Worm (Caenorhabditis elegans): ENCODE results near the gene igeg-2.
A peak's percentile ranks its signal among the peaks of the same experiment; 100 is the strongest.

Gene igeg-2

DNA sequence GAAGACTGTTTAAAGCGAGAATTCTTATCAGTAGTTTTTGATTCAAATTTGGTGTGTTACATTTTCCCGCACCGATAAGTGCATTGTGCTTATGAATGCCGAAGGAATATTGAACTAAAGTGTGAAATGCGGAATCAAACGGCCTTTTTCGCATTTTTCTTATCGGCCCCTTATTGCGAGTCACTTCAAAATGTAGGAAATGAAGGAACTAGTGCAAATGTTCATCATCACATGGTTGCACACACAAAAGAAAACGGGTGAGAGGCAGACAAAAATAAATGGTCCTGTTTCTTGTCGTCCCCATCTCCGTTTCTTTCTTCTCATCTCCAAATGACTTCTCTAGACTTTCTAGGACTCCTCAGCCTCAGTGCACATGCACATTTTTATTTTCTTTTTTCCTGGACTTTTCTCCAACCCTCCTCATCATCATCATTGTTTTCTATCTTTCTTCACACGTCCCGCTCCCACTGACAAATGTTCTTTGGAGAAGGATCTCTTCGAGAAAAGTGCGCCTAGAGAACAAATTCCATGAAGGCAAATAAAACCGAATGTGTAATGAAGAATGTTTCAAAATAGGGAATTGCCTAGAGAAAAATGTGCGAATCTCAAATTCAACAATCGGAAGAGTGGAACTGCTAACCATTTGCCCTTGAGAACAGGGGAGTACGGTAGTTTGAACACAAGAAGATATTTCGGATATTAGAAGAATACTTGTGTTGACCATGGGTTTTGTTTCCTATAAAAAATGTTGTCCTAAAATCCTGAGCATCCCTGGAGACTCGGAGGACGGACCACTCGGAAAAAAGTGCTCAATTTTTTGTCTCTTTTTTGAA is 18.1 kb upstream of the igeg-2 start:
- TF ChIP-seq nhr-23 (tag; optimal IDR thresholded peaks at IDR 0.05) (no peak), gmeb-1 (tag; optimal IDR thresholded peaks at IDR 0.05) (peak; percentile 9), mdl-1 (tag; optimal IDR thresholded peaks at IDR 0.05) (peak in 1 of 2 experiments; percentile 66), elt-1 (tag; optimal IDR thresholded peaks at IDR 0.05) (no peak), mab-5 (tag; optimal IDR thresholded peaks at IDR 0.05) (peak; percentile 77), sma-3 (GFP tag; optimal IDR thresholded peaks at IDR 0.05) (no peak), snpc-4 (tag; optimal IDR thresholded peaks at IDR 0.05) (peak; percentile 52), egl-27 (tag; optimal IDR thresholded peaks at IDR 0.05) (no peak), C34F6.9 (tag; optimal IDR thresholded peaks at IDR 0.05) (peak; percentile 59), nhr-129 (tag; optimal IDR thresholded peaks at IDR 0.05) (peak; percentile 60), unc-55 (GFP tag; optimal IDR thresholded peaks at IDR 0.05) (peak; percentile 81), lsy-2 (tag; optimal IDR thresholded peaks at IDR 0.05) (peak in 1 of 2 experiments; percentile 63), ceh-82 (tag; optimal IDR thresholded peaks at IDR 0.05) (no peak), nhr-6 (tag; optimal IDR thresholded peaks at IDR 0.05) (peak; percentile 57), zag-1 (tag; optimal IDR thresholded peaks at IDR 0.05) (peak; percentile 37), ztf-4 (tag; optimal IDR thresholded peaks at IDR 0.05) (no peak), sma-9 (GFP tag; optimal IDR thresholded peaks at IDR 0.05) (peak; percentile 58), sma-9 (tag; optimal IDR thresholded peaks at IDR 0.05) (no peak), F13H6.1 (tag; optimal IDR thresholded peaks at IDR 0.05) (peak; percentile 62), aly-2 (tag; optimal IDR thresholded peaks at IDR 0.05) (no peak), fos-1 (tag; optimal IDR thresholded peaks at IDR 0.05) (peak; percentile 90)

DNA sequence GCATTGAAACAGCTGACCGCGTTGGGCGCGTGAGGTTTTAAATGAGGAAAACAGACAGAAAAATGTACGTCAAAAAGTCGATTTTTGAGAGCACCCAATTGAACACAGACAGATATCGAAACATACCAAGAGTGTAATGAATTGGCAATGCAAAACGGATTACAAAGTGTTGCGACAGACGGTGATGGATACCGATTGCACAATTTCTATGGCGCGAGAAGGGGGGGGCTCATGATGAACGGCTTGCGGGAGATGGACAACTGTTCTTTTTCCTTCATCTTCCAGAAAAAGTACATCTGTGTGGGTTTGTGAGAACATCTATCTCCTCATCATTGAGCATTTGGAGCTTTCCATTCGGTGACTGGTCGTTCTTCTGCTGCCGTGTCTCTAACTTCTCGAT is 17.1 kb upstream of the igeg-2 start:
- TF ChIP-seq nhr-6 (tag; optimal IDR thresholded peaks at IDR 0.05) (no peak), sma-9 (GFP tag; optimal IDR thresholded peaks at IDR 0.05) (peak; percentile 75), sma-9 (tag; optimal IDR thresholded peaks at IDR 0.05) (no peak), lsy-2 (tag; optimal IDR thresholded peaks at IDR 0.05) (peak in 1 of 2 experiments; percentile 32), mbf-1 (tag; optimal IDR thresholded peaks at IDR 0.05) (no peak), skn-1 (tag; optimal IDR thresholded peaks at IDR 0.05) (no peak), mab-5 (tag; optimal IDR thresholded peaks at IDR 0.05) (peak; percentile 60), sem-4 (tag; optimal IDR thresholded peaks at IDR 0.05) (peak; percentile 69), F13H6.1 (tag; optimal IDR thresholded peaks at IDR 0.05) (peak; percentile 50)

DNA sequence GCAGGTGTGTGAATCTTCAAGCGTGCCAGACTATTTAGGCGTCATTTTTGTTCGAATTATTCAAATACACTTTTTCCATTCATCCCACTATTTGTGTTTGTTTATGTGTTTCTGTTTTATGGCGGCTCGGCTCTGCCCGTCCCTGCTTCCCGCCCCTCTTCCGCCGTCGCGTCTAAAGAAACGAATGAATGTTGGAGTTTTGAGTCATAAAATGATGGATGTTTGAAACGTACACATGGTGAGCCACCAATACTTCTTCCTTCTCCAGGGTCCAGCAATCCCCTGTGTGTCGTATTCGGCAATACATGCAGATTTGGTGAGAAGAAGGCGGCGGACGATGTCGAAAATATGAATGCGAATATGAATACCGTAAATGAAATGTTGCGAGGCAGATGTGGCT is 16.6 kb upstream of the igeg-2 start:
- TF ChIP-seq gmeb-1 (tag; optimal IDR thresholded peaks at IDR 0.05) (no peak), unc-55 (GFP tag; optimal IDR thresholded peaks at IDR 0.05) (peak; percentile 30), nhr-25 (tag; optimal IDR thresholded peaks at IDR 0.05) (no peak), ama-1 (optimal IDR thresholded peaks at IDR 0.05) (no peak), sem-4 (tag; optimal IDR thresholded peaks at IDR 0.05) (no peak), F13H6.1 (tag; optimal IDR thresholded peaks at IDR 0.05) (no peak), nhr-237 (tag; optimal IDR thresholded peaks at IDR 0.05) (no peak), sma-9 (GFP tag; optimal IDR thresholded peaks at IDR 0.05) (peak; percentile 28), sma-9 (tag; optimal IDR thresholded peaks at IDR 0.05) (no peak), nhr-129 (tag; optimal IDR thresholded peaks at IDR 0.05) (no peak), ceh-16 (tag; optimal IDR thresholded peaks at IDR 0.05) (no peak), fos-1 (tag; optimal IDR thresholded peaks at IDR 0.05) (no peak), mab-5 (tag; optimal IDR thresholded peaks at IDR 0.05) (peak; percentile 42), C34F6.9 (tag; optimal IDR thresholded peaks at IDR 0.05) (no peak), lsy-2 (tag; optimal IDR thresholded peaks at IDR 0.05) (peak in 1 of 2 experiments; percentile 14), nhr-12 (tag; optimal IDR thresholded peaks at IDR 0.05) (no peak), ztf-11 (tag; optimal IDR thresholded peaks at IDR 0.05) (no peak), zag-1 (tag; optimal IDR thresholded peaks at IDR 0.05) (no peak)

ce11 chrX:11462112-11462511 is 15.7 kb upstream of the igeg-2 start:
- TF ChIP-seq mdl-1 (tag; optimal IDR thresholded peaks at IDR 0.05) (no peak), sma-9 (GFP tag; optimal IDR thresholded peaks at IDR 0.05) (peak; percentile 29), sma-9 (tag; optimal IDR thresholded peaks at IDR 0.05) (no peak), nhr-237 (tag; optimal IDR thresholded peaks at IDR 0.05) (no peak), unc-62 (GFP tag; optimal IDR thresholded peaks at IDR 0.05) (no peak), C34F6.9 (tag; optimal IDR thresholded peaks at IDR 0.05) (no peak), fos-1 (tag; optimal IDR thresholded peaks at IDR 0.05) (no peak), nhr-77 (tag; optimal IDR thresholded peaks at IDR 0.05) (no peak), peb-1 (tag; optimal IDR thresholded peaks at IDR 0.05) (no peak), mbf-1 (tag; optimal IDR thresholded peaks at IDR 0.05) (no peak), nhr-23 (tag; optimal IDR thresholded peaks at IDR 0.05) (no peak), ceh-82 (tag; optimal IDR thresholded peaks at IDR 0.05) (no peak), zag-1 (tag; optimal IDR thresholded peaks at IDR 0.05) (no peak), lsy-2 (tag; optimal IDR thresholded peaks at IDR 0.05) (no peak), ceh-16 (tag; optimal IDR thresholded peaks at IDR 0.05) (peak; percentile 14), blmp-1 (tag; optimal IDR thresholded peaks at IDR 0.05; ENCODE audit: insufficient read depth) (no peak), Y55F3AM.14 (GFP tag; optimal IDR thresholded peaks at IDR 0.05) (no peak), dmd-4 (tag; optimal IDR thresholded peaks at IDR 0.05) (no peak), lin-11 (tag; optimal IDR thresholded peaks at IDR 0.05) (no peak), elt-1 (tag; optimal IDR thresholded peaks at IDR 0.05) (no peak), R02D3.7 (tag; optimal IDR thresholded peaks at IDR 0.05) (no peak), elt-3 (tag; optimal IDR thresholded peaks at IDR 0.05) (no peak), nhr-10 (tag; optimal IDR thresholded peaks at IDR 0.05) (no peak), sma-3 (GFP tag; optimal IDR thresholded peaks at IDR 0.05) (no peak), nhr-129 (tag; optimal IDR thresholded peaks at IDR 0.05) (peak; percentile 9), nhr-11 (tag; optimal IDR thresholded peaks at IDR 0.05) (no peak), lin-13 (GFP tag; optimal IDR thresholded peaks at IDR 0.05) (no peak), skn-1 (tag; optimal IDR thresholded peaks at IDR 0.05) (no peak), ztf-4 (tag; optimal IDR thresholded peaks at IDR 0.05) (no peak), nhr-21 (tag; optimal IDR thresholded peaks at IDR 0.05) (no peak)

All from whole organism, L2 larva.